Worm (Caenorhabditis elegans) whole organism, mixed stage, embryonic: ENCODE data around the gene str-103.

Experiments
- M03D4.4 ChIP-seq: sonication (generic microtip); optimal IDR thresholded peaks from 2 replicates; lab custom pipeline; 2017; ENCODE audit warnings: mild to moderate bottlenecking, missing genetic modification characterization, missing compliant biosample characterization
- blmp-1 ChIP-seq: fragments of 150-350 bp; optimal IDR thresholded peaks from 2 replicates; lab custom pipeline; 2014; ENCODE audit warnings: missing biosample characterization, missing genetic modification characterization
- ceh-39 ChIP-seq: fragments of 150-350 bp; optimal IDR thresholded peaks from 2 replicates; lab custom pipeline; 2014; ENCODE audit warnings: missing biosample characterization, missing genetic modification characterization
- ceh-43 ChIP-seq: fragments of 200-800 bp; sonication (Bioruptor generic); optimal IDR thresholded peaks from 2 replicates; lab custom pipeline; 2018; ENCODE audit warnings: mild to moderate bottlenecking, missing genetic modification characterization, moderate library complexity, missing compliant biosample characterization
- ces-1 ChIP-seq: fragments of 150-350 bp; optimal IDR thresholded peaks from 2 replicates; lab custom pipeline; 2014; ENCODE audit warnings: missing biosample characterization, missing genetic modification reagents, missing genetic modification characterization
- cnd-1 ChIP-seq: fragments of 200-800 bp; sonication (Bioruptor generic); optimal IDR thresholded peaks from 2 replicates; lab custom pipeline; 2018; ENCODE audit warnings: mild to moderate bottlenecking, missing genetic modification characterization, missing compliant biosample characterization
- drap-1 ChIP-seq: fragments of 200-800 bp; sonication (Bioruptor generic); optimal IDR thresholded peaks from 3 replicates; lab custom pipeline; 2018; ENCODE audit warnings: mild to moderate bottlenecking, missing genetic modification characterization, missing compliant biosample characterization
- elt-1 ChIP-seq: sonication (generic microtip); optimal IDR thresholded peaks from 2 replicates; lab custom pipeline; 2017; ENCODE audit warnings: missing genetic modification characterization, mild to moderate bottlenecking, missing compliant biosample characterization, antibody characterized with exemption, moderate library complexity, borderline replicate concordance; ENCODE audit not compliant: insufficient read depth
- ham-2 ChIP-seq: fragments of 200-800 bp; sonication (Bioruptor generic); optimal IDR thresholded peaks from 2 replicates; lab custom pipeline; 2018; ENCODE audit warnings: mild to moderate bottlenecking, missing genetic modification characterization, missing compliant biosample characterization
- hlh-1 ChIP-seq: fragments of 150-350 bp; optimal IDR thresholded peaks from 2 replicates; lab custom pipeline; 2014; ENCODE audit warnings: missing biosample characterization, missing genetic modification reagents, missing genetic modification characterization
- lin-13 ChIP-seq: fragments of 150-350 bp; optimal IDR thresholded peaks from 2 replicates; lab custom pipeline; 2014; ENCODE audit warnings: missing biosample characterization, missing genetic modification characterization
- lin-32 ChIP-seq: fragments of 200-800 bp; sonication (Bioruptor generic); optimal IDR thresholded peaks from 2 replicates; lab custom pipeline; 2018; ENCODE audit warnings: mild to moderate bottlenecking, missing genetic modification characterization, missing compliant biosample characterization
- lsy-2 ChIP-seq: fragments of 150-350 bp; optimal IDR thresholded peaks from 2 replicates; lab custom pipeline; 2014; ENCODE audit warnings: missing biosample characterization, missing genetic modification characterization
- mab-5 ChIP-seq: fragments of 150-350 bp; optimal IDR thresholded peaks from 2 replicates; lab custom pipeline; 2014; ENCODE audit warnings: missing biosample characterization, missing genetic modification characterization
- mls-2 ChIP-seq: sonication (generic microtip); optimal IDR thresholded peaks from 2 replicates; lab custom pipeline; 2016; ENCODE audit warnings: mild to moderate bottlenecking, missing genetic modification characterization, moderate library complexity, missing compliant biosample characterization
- nhr-12 ChIP-seq: fragments of 150-350 bp; optimal IDR thresholded peaks from 2 replicates; lab custom pipeline; 2014; ENCODE audit warnings: missing biosample characterization, missing genetic modification characterization
- nhr-2 ChIP-seq: fragments of 150-350 bp; optimal IDR thresholded peaks from 2 replicates; lab custom pipeline; 2014; ENCODE audit warnings: missing biosample characterization, missing genetic modification characterization
- nhr-237 ChIP-seq: fragments of 150-350 bp; optimal IDR thresholded peaks from 2 replicates; lab custom pipeline; 2014; ENCODE audit warnings: missing biosample characterization, missing genetic modification characterization
- nhr-28 ChIP-seq: fragments of 150-350 bp; optimal IDR thresholded peaks from 2 replicates; lab custom pipeline; 2014; ENCODE audit warnings: missing biosample characterization, missing genetic modification characterization
- nhr-76 ChIP-seq: sonication (generic microtip); optimal IDR thresholded peaks from 2 replicates; lab custom pipeline; 2017; ENCODE audit warnings: missing biosample characterization, missing genetic modification characterization
- pha-4 ChIP-seq: fragments of 150-350 bp; optimal IDR thresholded peaks from 2 replicates; lab custom pipeline; 2018; ENCODE audit warnings: missing biosample characterization, missing genetic modification reagents, missing genetic modification characterization
- sptf-1 ChIP-seq: sonication (generic microtip); optimal IDR thresholded peaks from 2 replicates; lab custom pipeline; 2017; ENCODE audit warnings: mild to moderate bottlenecking, missing genetic modification characterization, moderate library complexity, missing compliant biosample characterization
- tbx-8 ChIP-seq: fragments of 200-800 bp; sonication (Bioruptor generic); optimal IDR thresholded peaks from 2 replicates; lab custom pipeline; 2018; ENCODE audit warnings: mild to moderate bottlenecking, missing genetic modification characterization, moderate library complexity, missing compliant biosample characterization
- unc-120 ChIP-seq: sonication (generic microtip); optimal IDR thresholded peaks from 2 replicates; lab custom pipeline; 2017; ENCODE audit warnings: missing genetic modification characterization, missing compliant biosample characterization; ENCODE audit not compliant: poor library complexity, severe bottlenecking
- unc-39 ChIP-seq: fragments of 150-350 bp; optimal IDR thresholded peaks from 2 replicates; lab custom pipeline; 2014; ENCODE audit warnings: missing biosample characterization, missing genetic modification characterization
- unc-62 ChIP-seq: fragments of 150-350 bp; optimal IDR thresholded peaks from 2 replicates; lab custom pipeline; 2014; ENCODE audit warnings: missing biosample characterization, missing genetic modification reagents, missing genetic modification characterization
- zip-8 ChIP-seq: fragments of 150-350 bp; optimal IDR thresholded peaks from 2 replicates; lab custom pipeline; 2014; ENCODE audit warnings: missing biosample characterization, missing genetic modification characterization
- ztf-11 ChIP-seq: fragments of 150-350 bp; optimal IDR thresholded peaks from 2 replicates; lab custom pipeline; 2014; ENCODE audit warnings: missing biosample characterization, missing genetic modification characterization

str-103 gene

ce11 chrV:16115381-16115780, 3.1 kb downstream of the str-103 start, which contains the start of gene str-25:
Gene str-25 (plus strand): TSS chrV:16115681.
- no peak for TF ChIP-seq M03D4.4 (tag; lab: Kevin White, UChicago)
- no peak for TF ChIP-seq unc-39 (tag; lab: Kevin White, UChicago)
- no peak for TF ChIP-seq tbx-8 (GFP tag; lab: Kevin White, UChicago)
- TF ChIP-seq nhr-237 (tag; lab: Kevin White, UChicago): no peak
- no peak for TF ChIP-seq pha-4 (tag; lab: Kevin White, UChicago)
- TF ChIP-seq ceh-39 (tag; lab: Kevin White, UChicago): no peak
- TF ChIP-seq ztf-11 (tag; lab: Kevin White, UChicago): no peak
- no peak for TF ChIP-seq nhr-2 (tag; lab: Kevin White, UChicago)
- TF ChIP-seq mab-5 (tag; lab: Kevin White, UChicago): no peak
- TF ChIP-seq mls-2 (tag; lab: Kevin White, UChicago): no peak
- no peak for TF ChIP-seq unc-62 (GFP tag; lab: Kevin White, UChicago)

ce11 chrV:16114237-16114636, 4.3 kb downstream of the str-103 start, which contains the start of gene srxa-16:
Gene srxa-16 (minus strand): TSS chrV:16114337.
- no peak for TF ChIP-seq ceh-43 (GFP tag; lab: Kevin White, UChicago)
- TF ChIP-seq lin-32 (GFP tag; lab: Kevin White, UChicago): no peak
- no peak for TF ChIP-seq unc-120 (tag; lab: Kevin White, UChicago)
- TF ChIP-seq ceh-39 (tag; lab: Kevin White, UChicago): no peak
- TF ChIP-seq ham-2: no peak
- no peak for TF ChIP-seq unc-62 (GFP tag; lab: Kevin White, UChicago)
- TF ChIP-seq nhr-12 (tag; lab: Kevin White, UChicago): no peak
- TF ChIP-seq nhr-28 (tag; lab: Kevin White, UChicago): no peak
- TF ChIP-seq nhr-2 (tag; lab: Kevin White, UChicago): no peak
- TF ChIP-seq, all 35 proteins: peak for 0

ce11 chrV:16103594-16103993, 14.9 kb downstream of the str-103 start, which contains the start of gene argk-1:
Gene argk-1 (plus strand): TSS chrV:16103894.
- TF ChIP-seq unc-120 (tag; lab: Kevin White, UChicago) (no peak), zip-8 (no peak), drap-1 (GFP tag; lab: Kevin White, UChicago) (no peak), sptf-1 (tag; lab: Kevin White, UChicago) (no peak), mab-5 (tag; lab: Kevin White, UChicago) (no peak), hlh-1 (no peak), elt-1 (no peak), nhr-237 (tag; lab: Kevin White, UChicago) (no peak), unc-62 (GFP tag; lab: Kevin White, UChicago) (no peak), nhr-28 (tag; lab: Kevin White, UChicago) (no peak), tbx-8 (GFP tag; lab: Kevin White, UChicago) (no peak), pha-4 (tag; lab: Kevin White, UChicago) (no peak), ztf-11 (tag; lab: Kevin White, UChicago) (no peak), lsy-2 (tag; lab: Kevin White, UChicago) (no peak), M03D4.4 (tag; lab: Kevin White, UChicago) (no peak), mls-2 (tag; lab: Kevin White, UChicago) (no peak)

ce11 chrV:16100103-16100730, 18.3 kb downstream of the str-103 start, which contains the start of gene cth-1:
Gene cth-1 (plus strand): TSS chrV:16100680.
- TF ChIP-seq mab-5 (tag; lab: Kevin White, UChicago) (no peak), sptf-1 (tag; lab: Kevin White, UChicago) (no peak), ceh-39 (tag; lab: Kevin White, UChicago) (no peak), pha-4 (tag; lab: Kevin White, UChicago) (no peak), mls-2 (tag; lab: Kevin White, UChicago) (no peak), tbx-8 (GFP tag; lab: Kevin White, UChicago) (no peak), lin-13 (tag; lab: Kevin White, UChicago) (no peak), M03D4.4 (tag; lab: Kevin White, UChicago) (no peak), hlh-1 (no peak), lsy-2 (tag; lab: Kevin White, UChicago) (no peak), cnd-1 (tag; lab: Kevin White, UChicago) (no peak), unc-62 (GFP tag; lab: Kevin White, UChicago) (no peak), unc-39 (tag; lab: Kevin White, UChicago) (no peak)

ce11 chrV:16099441-16099840, 19.1 kb downstream of the str-103 start, which contains the start of gene str-7:
Gene str-7 (minus strand): TSS chrV:16099541.
- no peak for TF ChIP-seq sptf-1 (tag; lab: Kevin White, UChicago)
- no peak for TF ChIP-seq unc-39 (tag; lab: Kevin White, UChicago)
- TF ChIP-seq ztf-11 (tag; lab: Kevin White, UChicago): no peak
- TF ChIP-seq nhr-28 (tag; lab: Kevin White, UChicago): no peak
- TF ChIP-seq blmp-1 (tag; lab: Kevin White, UChicago): no peak
- TF ChIP-seq tbx-8 (GFP tag; lab: Kevin White, UChicago): no peak
- no peak for TF ChIP-seq lin-13 (tag; lab: Kevin White, UChicago)
- TF ChIP-seq nhr-237 (tag; lab: Kevin White, UChicago): no peak
- TF ChIP-seq nhr-76: no peak
- TF ChIP-seq lin-32 (GFP tag; lab: Kevin White, UChicago): no peak
- TF ChIP-seq elt-1: no peak
- no peak for TF ChIP-seq ces-1 (GFP tag; lab: Kevin White, UChicago)
- no peak for TF ChIP-seq mls-2 (tag; lab: Kevin White, UChicago)
- TF ChIP-seq unc-120 (tag; lab: Kevin White, UChicago): no peak
- TF ChIP-seq cnd-1 (tag; lab: Kevin White, UChicago): no peak
- no peak for TF ChIP-seq M03D4.4 (tag; lab: Kevin White, UChicago)
